Fruit fly (Drosophila melanogaster) whole organism, larva: ENCODE measurements around the gene CG5885.

Source experiments
- noc ChIP-seq: fragments of 200-800 bp; sonication (Bioruptor generic); optimal IDR thresholded peaks from 3 replicates; lab custom pipeline; 2019; ENCODE audit warnings: missing biosample characterization, mild to moderate bottlenecking, missing genetic modification characterization, moderate library complexity

The CG5885 gene

DNA sequence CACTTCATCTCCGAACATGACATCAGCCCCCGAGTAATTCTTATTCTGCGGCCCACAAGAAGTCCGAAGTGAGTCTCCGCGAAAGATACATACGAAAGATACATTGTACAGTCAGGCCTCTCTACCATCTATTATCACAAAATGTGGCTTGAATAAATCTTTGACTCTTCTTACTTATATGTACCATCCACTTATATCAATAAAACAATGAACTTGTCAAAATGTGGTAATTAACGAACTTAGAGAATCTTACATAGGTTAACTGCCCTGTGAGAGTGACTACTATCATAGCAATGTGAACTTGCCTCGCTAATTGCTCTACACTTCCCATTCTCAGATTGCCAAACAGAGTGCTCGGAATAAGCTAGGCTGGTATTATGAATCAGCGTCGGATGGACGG lies 11.5 kb downstream of the CG5885 start:
- no peak for TF ChIP-seq noc (tag; lab: Kevin White, UChicago)

DNA sequence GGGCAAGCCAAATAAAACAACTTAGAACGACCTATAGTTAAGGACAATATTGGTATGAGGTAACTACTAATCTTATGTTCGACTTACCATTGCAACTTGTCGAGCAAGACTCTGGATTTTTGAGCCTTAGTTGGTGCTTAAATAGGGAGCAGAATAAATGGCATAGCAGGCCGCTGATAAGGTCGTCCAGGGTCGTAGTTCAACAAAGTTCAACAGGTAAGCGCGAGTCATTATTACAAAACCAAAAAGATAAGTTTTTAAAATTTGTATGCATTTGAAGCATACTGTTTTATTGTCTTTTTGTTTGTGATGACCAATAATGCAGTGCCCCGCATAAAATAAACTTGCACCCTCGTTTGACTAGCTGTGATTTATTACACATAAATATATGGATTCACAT lies 15.1 kb downstream of the CG5885 start, which contains the start of gene Muc30E:
Gene Muc30E (minus strand): TSS at position 101 of the 400 bp plus-strand sequence.
- no peak for TF ChIP-seq noc (tag; lab: Kevin White, UChicago)

- peak; percentile 20 for TF ChIP-seq noc (tag; lab: Kevin White, UChicago)
Observed at dm6 chr2L:9897296-9897695, 20.8 kb downstream of the CG5885 start, which contains the start of gene RpS2. TSS of gene RpS2 (minus strand) at chr2L:9897552.

DNA sequence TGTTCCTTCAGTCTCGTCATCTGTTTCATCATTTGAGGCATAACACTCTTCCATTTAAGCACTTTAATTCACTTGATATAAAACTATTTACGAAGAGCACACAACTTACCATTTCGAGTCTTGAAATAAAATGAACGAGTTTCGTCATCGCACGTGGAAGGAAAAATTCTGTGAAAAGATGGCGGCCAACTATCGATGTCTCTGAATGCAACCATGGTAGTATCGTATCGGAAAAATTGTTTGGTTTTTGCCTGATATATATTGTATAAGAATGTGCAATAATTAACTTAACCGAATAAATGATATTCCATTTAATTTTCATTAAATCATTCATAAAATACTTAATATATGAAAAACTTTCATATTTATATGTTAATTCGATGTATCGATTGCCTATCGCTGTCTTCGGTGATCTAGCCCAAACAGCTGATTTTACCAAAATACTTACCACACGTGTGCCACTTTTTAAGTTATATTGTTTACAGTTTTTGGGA lies 23.2 kb downstream of the CG5885 start, which contains the start of gene Bka:
Gene Bka (plus strand): TSS at position 417 of the 494 bp plus-strand sequence.
- peak; percentile 52 for TF ChIP-seq noc (tag; lab: Kevin White, UChicago)

- no peak for TF ChIP-seq noc (tag; lab: Kevin White, UChicago)
Observed at dm6 chr2L:9894193-9894592, 23.9 kb downstream of the CG5885 start.

- TF ChIP-seq noc (tag; lab: Kevin White, UChicago): no peak
Observed at dm6 chr2L:9893183-9893582, 24.9 kb downstream of the CG5885 start, which contains the start of gene mtDNA-helicase. TSS of gene mtDNA-helicase (minus strand) at chr2L:9893446.

DNA sequence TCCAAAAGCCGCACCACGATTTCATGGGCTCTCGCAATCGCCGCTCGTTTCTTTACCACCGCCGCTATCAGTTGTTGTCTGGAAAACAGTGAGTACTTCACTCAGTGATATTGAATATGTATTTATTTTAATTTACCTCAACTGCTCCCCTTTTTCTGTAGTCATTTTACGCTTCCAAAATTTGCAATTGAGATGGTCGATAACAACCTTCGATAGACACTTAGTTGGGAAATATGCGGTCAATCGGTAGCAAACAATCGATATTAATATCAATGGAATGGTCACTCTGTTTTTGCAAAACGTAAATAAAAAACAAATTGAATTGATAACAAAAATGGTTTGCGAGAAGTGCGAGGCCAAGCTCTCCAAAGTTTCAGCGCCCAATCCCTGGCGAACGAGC lies 27.6 kb downstream of the CG5885 start, which contains the start of the genes CG34183 and CG4537:
Gene CG34183 (minus strand): TSS at position 197 of the 400 bp plus-strand sequence.
Gene CG4537 (plus strand): TSS at position 310 of the 400 bp plus-strand sequence.
- TF ChIP-seq noc (tag; lab: Kevin White, UChicago): no peak

dm6 chr2L:9887856-9888269 lies 30.3 kb downstream of the CG5885 start, which contains the start of gene Fkbp59:
TSS of gene Fkbp59 (plus strand) at chr2L:9888005.
- TF ChIP-seq noc (tag; lab: Kevin White, UChicago): no peak

- TF ChIP-seq noc (tag; lab: Kevin White, UChicago): no peak
Observed at dm6 chr2L:9886086-9886485, 32.0 kb downstream of the CG5885 start, which contains the start of gene nAChRalpha6. TSS of gene nAChRalpha6 (minus strand) at chr2L:9886250.

DNA sequence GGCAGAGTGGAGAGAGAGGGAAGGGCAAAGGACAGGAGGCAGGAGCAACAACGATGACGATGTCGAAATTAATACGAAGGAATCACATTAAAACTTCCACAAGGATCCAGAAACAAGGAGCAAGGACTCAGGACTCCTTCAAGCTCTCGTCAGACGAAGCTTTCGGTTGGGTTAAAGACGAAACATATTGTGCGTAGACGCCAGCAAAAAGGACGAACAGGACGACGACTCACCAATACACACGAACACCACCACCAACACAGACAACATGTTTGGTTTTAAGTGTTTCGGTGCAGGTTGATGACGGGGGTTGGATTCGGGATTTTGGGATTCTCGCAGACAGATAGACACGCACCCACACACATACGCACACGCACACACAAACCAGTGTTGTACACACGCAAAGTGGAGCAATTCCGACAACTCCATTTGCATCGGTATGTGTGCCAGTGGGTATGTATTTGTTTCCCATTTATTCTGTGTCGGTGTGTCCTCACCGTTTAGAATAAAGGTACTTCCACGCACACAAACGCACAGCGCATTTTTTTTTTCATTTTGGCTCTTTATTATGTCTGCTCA lies 35.6 kb downstream of the CG5885 start:
- no peak for TF ChIP-seq noc (tag; lab: Kevin White, UChicago)
